Fruit fly (Drosophila melanogaster) whole organism, wandering third instar larva: Measurements from ENCODE around the gene tll.
A peak's percentile ranks its signal among the peaks of the same experiment; 100 is the strongest.

Source experiments
- Abd-B ChIP-seq: fragments of >200 bp; optimal IDR thresholded peaks from 2 replicates; lab custom pipeline; 2017; ENCODE audit warnings: missing biosample characterization, missing genetic modification characterization
- CG32264 ChIP-seq: fragments of 200-800 bp; sonication (Bioruptor generic); optimal IDR thresholded peaks from 2 replicates; lab custom pipeline; 2016; ENCODE audit warnings: missing biosample characterization, missing genetic modification characterization
- CG9705 ChIP-seq: fragments of 200-800 bp; sonication (Bioruptor generic); optimal IDR thresholded peaks from 2 replicates; lab custom pipeline; 2018; ENCODE audit warnings: missing biosample characterization, mild to moderate bottlenecking, missing genetic modification characterization
- CrebA ChIP-seq: fragments of 200-800 bp; sonication (Bioruptor generic); optimal IDR thresholded peaks from 2 replicates; lab custom pipeline; 2016; ENCODE audit warnings: missing biosample characterization, mild to moderate bottlenecking, missing genetic modification characterization, borderline replicate concordance
- Dfd ChIP-seq: fragments of >200 bp; optimal IDR thresholded peaks from 2 replicates; lab custom pipeline; 2017; ENCODE audit warnings: missing biosample characterization, missing genetic modification characterization
- Dif ChIP-seq: fragments of 200-275, 200-300 bp; sonication (Bioruptor generic); optimal IDR thresholded peaks from 2 replicates; lab custom pipeline; 2018; ENCODE audit warnings: missing biosample characterization, missing genetic modification characterization; ENCODE audit not compliant: partially characterized antibody
- GATAd ChIP-seq: sonication (Bioruptor generic); optimal IDR thresholded peaks from 2 replicates; lab custom pipeline; 2016; ENCODE audit warnings: missing biosample characterization, missing genetic modification characterization
- HLH106 ChIP-seq: fragments of 200-800 bp; optimal IDR thresholded peaks from 3 replicates; lab custom pipeline; 2019; ENCODE audit warnings: missing biosample characterization, mild to moderate bottlenecking, missing genetic modification characterization, moderate library complexity
- Hnf4 ChIP-seq: fragments of 200-800 bp; sonication (Bioruptor generic); optimal IDR thresholded peaks from 2 replicates; lab custom pipeline; 2016; ENCODE audit warnings: missing biosample characterization, mild to moderate bottlenecking, missing genetic modification characterization
- Hr78 ChIP-seq: fragments of >200 bp; optimal IDR thresholded peaks from 2 replicates; lab custom pipeline; 2017; ENCODE audit warnings: missing biosample characterization, missing genetic modification characterization
- Hr83 ChIP-seq: fragments of 200-300 bp; sonication (Bioruptor generic); optimal IDR thresholded peaks from 2 replicates; lab custom pipeline; 2016; ENCODE audit warnings: missing biosample characterization, mild to moderate bottlenecking, missing genetic modification characterization, moderate library complexity; ENCODE audit not compliant: poor library complexity, severe bottlenecking
- Jra ChIP-seq: sonication (Bioruptor generic); optimal IDR thresholded peaks from 2 replicates; lab custom pipeline; 2016; ENCODE audit warnings: missing biosample characterization, missing genetic modification characterization
- Mio ChIP-seq: sonication (Bioruptor generic); optimal IDR thresholded peaks from 2 replicates; lab custom pipeline; 2016; ENCODE audit warnings: missing biosample characterization, missing genetic modification characterization
- Myc ChIP-seq: fragments of >200 bp; optimal IDR thresholded peaks from 2 replicates; lab custom pipeline; 2017
- N ChIP-seq: fragments of >200 bp; optimal IDR thresholded peaks from 2 replicates; lab custom pipeline; 2018; ENCODE audit warnings: missing biosample characterization, missing external identifiers, missing genetic modification characterization
- OdsH ChIP-seq: fragments of 200-800 bp; sonication (Bioruptor generic); optimal IDR thresholded peaks from 2 replicates; lab custom pipeline; 2016; ENCODE audit warnings: missing biosample characterization, mild to moderate bottlenecking, missing genetic modification characterization
- Rel ChIP-seq, 2 experiments: fragments of 200-800 bp; sonication (Bioruptor generic) in 1 of 2; optimal IDR thresholded peaks; 2 replicates in 1 of 2; 3 replicates in 1 of 2; lab custom pipeline; 2016 to 2019; ENCODE audit warnings: mild to moderate bottlenecking in 2 of 2, missing biosample characterization in 2 of 2, missing genetic modification characterization in 2 of 2, moderate library complexity in 1 of 2
- Sp1 ChIP-seq: fragments of 200-800 bp; sonication (Bioruptor generic); optimal IDR thresholded peaks from 3 replicates; lab custom pipeline; 2019; ENCODE audit warnings: missing biosample characterization, mild to moderate bottlenecking, missing genetic modification characterization, moderate library complexity
- Vsx2 ChIP-seq: fragments of 200-300, 225-300 bp; sonication (Bioruptor generic); optimal IDR thresholded peaks from 2 replicates; lab custom pipeline; 2018; ENCODE audit warnings: missing biosample characterization, missing genetic modification characterization; ENCODE audit not compliant: partially characterized antibody
- br ChIP-seq: fragments of 200-800 bp; sonication (Bioruptor generic); optimal IDR thresholded peaks from 2 replicates; lab custom pipeline; 2016; ENCODE audit warnings: missing biosample characterization, missing genetic modification characterization
- brk ChIP-seq: fragments of 200-800 bp; sonication (Bioruptor generic); optimal IDR thresholded peaks from 2 replicates; lab custom pipeline; 2016; ENCODE audit warnings: missing biosample characterization, mild to moderate bottlenecking, missing genetic modification characterization
- dl ChIP-seq, 2 experiments: fragments of 175-275, 200-275 bp in 1 of 2; fragments of 200-275 bp in 1 of 2; sonication (Bioruptor generic); optimal IDR thresholded peaks; lab custom pipeline; 2018; ENCODE audit warnings: mild to moderate bottlenecking in 2 of 2, missing biosample characterization in 2 of 2, missing genetic modification characterization in 2 of 2, moderate library complexity in 2 of 2; ENCODE audit not compliant: partially characterized antibody in 2 of 2, insufficient read depth in 1 of 2
- dmrt93B ChIP-seq: fragments of 200-800 bp; sonication (Bioruptor generic); optimal IDR thresholded peaks from 2 replicates; lab custom pipeline; 2018; ENCODE audit warnings: missing biosample characterization, mild to moderate bottlenecking, missing genetic modification characterization
- dsf ChIP-seq: sonication (Bioruptor generic); optimal IDR thresholded peaks from 2 replicates; lab custom pipeline; 2016; ENCODE audit warnings: missing biosample characterization, missing genetic modification characterization, borderline replicate concordance
- ey ChIP-seq: fragments of 200-800 bp; sonication (Bioruptor generic); optimal IDR thresholded peaks from 2 replicates; lab custom pipeline; 2016; ENCODE audit warnings: missing biosample characterization, missing genetic modification characterization
- foxo ChIP-seq, 2 experiments: fragments of 200-800 bp; sonication (Bioruptor generic); optimal IDR thresholded peaks; 2 replicates in 1 of 2; 3 replicates in 1 of 2; lab custom pipeline; 2016 to 2017; ENCODE audit warnings: missing biosample characterization in 2 of 2, missing genetic modification characterization in 2 of 2
- fru ChIP-seq: fragments of 200-800 bp; sonication (Bioruptor generic); optimal IDR thresholded peaks from 3 replicates; lab custom pipeline; 2016; ENCODE audit warnings: missing biosample characterization, mild to moderate bottlenecking, missing genetic modification characterization
- h ChIP-seq: fragments of 200-800 bp; sonication (Bioruptor generic); optimal IDR thresholded peaks from 3 replicates; lab custom pipeline; 2016; ENCODE audit warnings: missing biosample characterization, mild to moderate bottlenecking, missing genetic modification characterization
- jim ChIP-seq: fragments of 175-275, 200-325 bp; sonication (Bioruptor generic); optimal IDR thresholded peaks from 2 replicates; lab custom pipeline; 2016; ENCODE audit warnings: missing biosample characterization, mild to moderate bottlenecking, missing genetic modification characterization
- lola ChIP-seq: fragments of >200 bp; optimal IDR thresholded peaks from 2 replicates; lab custom pipeline; 2017; ENCODE audit warnings: missing biosample characterization, missing genetic modification characterization
- pan ChIP-seq: fragments of >200 bp; optimal IDR thresholded peaks from 2 replicates; lab custom pipeline; 2017
- psq ChIP-seq: fragments of 200-800 bp; sonication (Bioruptor generic); optimal IDR thresholded peaks from 3 replicates; lab custom pipeline; 2017; ENCODE audit warnings: missing biosample characterization, mild to moderate bottlenecking, missing genetic modification characterization, moderate library complexity
- rgr ChIP-seq: fragments of 200-800 bp; sonication (Bioruptor generic); optimal IDR thresholded peaks from 3 replicates; lab custom pipeline; 2016; ENCODE audit warnings: missing biosample characterization, mild to moderate bottlenecking, missing genetic modification characterization
- sage ChIP-seq: fragments of 200-800 bp; sonication (Bioruptor generic); optimal IDR thresholded peaks from 2 replicates; lab custom pipeline; 2016; ENCODE audit warnings: missing biosample characterization, mild to moderate bottlenecking, missing genetic modification characterization
- sv ChIP-seq: fragments of 200-800 bp; sonication (Bioruptor generic); optimal IDR thresholded peaks from 3 replicates; lab custom pipeline; 2016; ENCODE audit warnings: missing biosample characterization, missing genetic modification characterization
- tai ChIP-seq: sonication (Bioruptor generic); optimal IDR thresholded peaks from 2 replicates; lab custom pipeline; 2016; ENCODE audit warnings: missing biosample characterization, missing genetic modification characterization
- usp ChIP-seq: fragments of >200 bp; optimal IDR thresholded peaks from 2 replicates; lab custom pipeline; 2017; ENCODE audit warnings: missing biosample characterization, missing genetic modification characterization
- woc ChIP-seq: sonication (Bioruptor generic); optimal IDR thresholded peaks from 2 replicates; lab custom pipeline; 2016; ENCODE audit warnings: missing biosample characterization, mild to moderate bottlenecking, missing genetic modification characterization

The tll gene

DNA sequence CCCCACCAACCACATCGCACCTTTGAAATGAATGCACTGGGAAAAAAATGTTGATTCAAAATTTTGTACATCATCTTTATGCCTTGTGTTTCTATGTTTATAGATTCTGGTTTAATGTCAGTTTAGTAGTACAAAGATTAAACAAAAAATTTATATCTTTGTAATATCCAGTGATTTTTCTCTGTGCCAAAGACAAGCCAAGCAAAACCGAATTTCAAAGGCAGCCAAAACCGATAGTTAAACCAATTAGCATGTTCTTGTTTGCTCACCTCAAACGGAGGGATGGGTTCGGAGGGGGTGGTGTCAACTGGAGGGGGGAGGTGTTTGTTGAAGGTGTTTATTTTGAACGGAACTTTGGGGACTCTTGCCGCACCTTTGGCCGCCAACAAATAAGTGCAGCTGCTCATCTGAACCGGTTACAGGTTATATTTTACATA is 38.2 kb upstream of the tll start:
- TF ChIP-seq Hnf4 (GFP tag; lab: Kevin White, UChicago) (peak; percentile 65), Rel (GFP tag; optimal IDR thresholded peaks at IDR 0.05; lab: Kevin White, UChicago) (no peak), Rel (tag; optimal IDR thresholded peaks at IDR 0.05; lab: Kevin White, UChicago) (no peak), CG32264 (GFP tag; lab: Kevin White, UChicago) (peak; percentile 61), dsf (GFP tag; lab: Kevin White, UChicago) (no peak), rgr (peak; percentile 68), tai (GFP tag; lab: Kevin White, UChicago) (no peak), Dfd (GFP tag; lab: Kevin White, UChicago) (no peak), N (GFP tag; lab: Kevin White, UChicago) (no peak), ey (GFP tag; lab: Kevin White, UChicago) (peak; percentile 72), Dif (GFP tag; lab: Kevin White, UChicago) (no peak), sv (GFP tag; lab: Kevin White, UChicago) (peak; percentile 59), foxo (GFP tag; optimal IDR thresholded peaks at IDR 0.05; lab: Kevin White, UChicago) (peak; percentile 25 to 78), psq (GFP tag; lab: Kevin White, UChicago) (peak; percentile 68), woc (peak; percentile 61), lola (GFP tag; lab: Kevin White, UChicago) (no peak), dmrt93B (GFP tag; lab: Kevin White, UChicago) (peak; percentile 69), Jra (peak; percentile 47), jim (GFP tag; lab: Kevin White, UChicago) (no peak), OdsH (GFP tag; lab: Kevin White, UChicago) (peak; percentile 72), GATAd (no peak), dl (GFP tag; optimal IDR thresholded peaks at IDR 0.05; lab: Kevin White, UChicago; ENCODE audit: insufficient read depth in 1 of 2, partially characterized antibody in 2 of 2) (no peak), usp (GFP tag; lab: Kevin White, UChicago) (no peak), HLH106 (peak; percentile 73), fru (peak; percentile 78), CG9705 (GFP tag; lab: Kevin White, UChicago) (no peak), h (GFP tag; lab: Kevin White, UChicago) (peak; percentile 83), Hr78 (GFP tag; lab: Kevin White, UChicago) (no peak), br (GFP tag; lab: Kevin White, UChicago) (peak; percentile 62), Vsx2 (GFP tag; lab: Kevin White, UChicago) (no peak), Abd-B (no peak), Myc (no peak), brk (GFP tag; lab: Kevin White, UChicago) (peak; percentile 31), Hr83 (no peak), pan (lab: Kevin White, UChicago) (no peak), Sp1 (peak; percentile 77), CrebA (no peak), sage (peak; percentile 73), Mio (GFP tag; lab: Kevin White, UChicago) (no peak)

DNA sequence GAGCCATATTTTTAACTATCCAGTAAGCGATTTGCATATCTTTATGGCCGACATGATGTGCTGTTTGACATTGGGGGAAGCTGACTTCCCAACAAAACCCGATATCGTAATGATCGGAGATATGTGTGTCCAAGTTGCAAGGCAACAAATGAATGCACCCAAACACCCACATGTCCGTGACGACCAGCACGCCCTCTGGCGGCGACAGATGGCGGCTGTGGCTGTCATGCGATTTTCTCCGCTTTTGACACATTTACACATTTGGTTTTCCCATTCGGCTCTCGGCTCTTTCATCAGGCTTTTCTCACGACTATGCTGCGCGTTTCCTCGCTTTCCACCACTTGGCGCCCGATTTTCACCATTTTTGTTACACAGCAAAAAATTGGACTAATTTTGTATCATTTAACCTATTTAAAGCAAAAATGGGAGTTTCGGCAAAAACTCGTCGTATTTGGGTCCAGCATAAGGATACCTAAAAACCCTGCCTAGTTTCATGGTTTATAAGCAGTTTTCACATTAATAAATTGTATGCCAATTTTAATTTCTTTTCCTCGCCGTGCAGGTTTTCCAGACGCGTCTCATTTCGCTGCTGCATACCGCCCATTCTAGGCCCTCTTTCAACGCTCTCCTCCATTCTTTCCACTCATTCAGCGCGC is 37.4 kb upstream of the tll start:
- TF ChIP-seq Abd-B = no peak
- TF ChIP-seq ey (GFP tag; lab: Kevin White, UChicago) = peak; percentile 19
- TF ChIP-seq foxo (GFP tag; optimal IDR thresholded peaks at IDR 0.05; lab: Kevin White, UChicago) = peak in 1 of 2 experiments; percentile 6

DNA sequence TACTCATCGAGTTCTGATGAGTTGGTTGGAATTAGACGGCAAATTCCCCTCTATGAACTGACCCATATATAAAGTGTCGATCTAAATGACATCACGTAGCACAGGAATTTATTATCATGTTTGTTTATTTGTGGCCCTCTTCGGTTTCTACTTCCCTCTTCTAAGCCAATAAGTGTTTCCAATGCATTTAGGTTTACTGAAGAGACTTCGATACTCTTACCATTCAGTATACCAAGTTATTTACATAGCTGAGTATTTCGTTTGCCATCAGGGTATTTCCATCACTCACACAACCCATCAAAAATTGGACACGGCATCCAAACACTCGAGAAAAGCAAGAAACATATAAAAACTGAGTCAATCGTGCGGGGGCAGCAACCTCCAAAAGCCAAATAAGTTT is 35.9 kb upstream of the tll start:
- TF ChIP-seq HLH106 = no peak
- TF ChIP-seq Dif (GFP tag; lab: Kevin White, UChicago) = no peak
- no peak for TF ChIP-seq CG9705 (GFP tag; lab: Kevin White, UChicago)
- TF ChIP-seq psq (GFP tag; lab: Kevin White, UChicago) = no peak
- TF ChIP-seq brk (GFP tag; lab: Kevin White, UChicago) = no peak
- TF ChIP-seq, all 38 proteins: peak for 0
